Worm (Caenorhabditis elegans) whole organism, L1 larva: ENCODE measurements around the gene spig-6.

Experiments used
- jun-1 ChIP-seq: fragments of 150-350 bp; optimal IDR thresholded peaks from 2 replicates; lab custom pipeline; 2014; ENCODE audit warnings: missing biosample characterization, missing genetic modification reagents, missing genetic modification characterization
- nhr-28 ChIP-seq: fragments of 150-350 bp; optimal IDR thresholded peaks from 2 replicates; lab custom pipeline; 2014; ENCODE audit warnings: missing biosample characterization, missing genetic modification characterization
- pqm-1 ChIP-seq: sonication (generic microtip); optimal IDR thresholded peaks from 3 replicates; lab custom pipeline; 2017; ENCODE audit warnings: missing biosample characterization, missing genetic modification characterization
- zag-1 ChIP-seq: fragments of 150-350 bp; optimal IDR thresholded peaks from 2 replicates; lab custom pipeline; 2014; ENCODE audit warnings: missing biosample characterization, missing genetic modification characterization
- ztf-11 ChIP-seq, 2 experiments: sonication (generic microtip); optimal IDR thresholded peaks; 2 replicates each; lab custom pipeline; 2016 to 2017; ENCODE audit warnings: missing genetic modification characterization in 2 of 2, missing biosample characterization in 1 of 2, missing compliant biosample characterization in 1 of 2
- ztf-4 ChIP-seq: fragments of 150-350 bp; optimal IDR thresholded peaks from 2 replicates; lab custom pipeline; 2014; ENCODE audit warnings: missing biosample characterization, missing genetic modification characterization

ce11 chrV:16527796-16528195 is 46.4 kb downstream of the spig-6 start, which contains the start of gene F36D3.16:
- TF ChIP-seq zag-1, result no peak
- no peak for TF ChIP-seq nhr-28 (tag; lab: Kevin White, UChicago)
- no peak for TF ChIP-seq ztf-4 (tag; lab: Kevin White, UChicago)
- TF ChIP-seq pqm-1 (tag; lab: Kevin White, UChicago), result no peak
- no peak for TF ChIP-seq ztf-11 (tag; optimal IDR thresholded peaks at IDR 0.05; lab: Kevin White, UChicago)
- no peak for TF ChIP-seq jun-1 (tag; lab: Kevin White, UChicago)
